Fruit fly (Drosophila melanogaster) whole organism, embryonic: Measurements from ENCODE around the gene Orct2.

ENCODE experiments used
- CG12104 ChIP-seq: fragments of 200-800 bp; sonication (Bioruptor generic); optimal IDR thresholded peaks from 3 replicates; lab custom pipeline; 2016; ENCODE audit warnings: missing biosample characterization, missing genetic modification characterization
- CG12155 ChIP-seq: fragments of 200-800 bp; sonication (Bioruptor generic); optimal IDR thresholded peaks from 3 replicates; lab custom pipeline; 2016; ENCODE audit warnings: missing biosample characterization, missing genetic modification characterization
- CG15479 ChIP-seq: fragments of 200-800 bp; sonication (Bioruptor generic); optimal IDR thresholded peaks from 3 replicates; lab custom pipeline; 2019; ENCODE audit warnings: missing biosample characterization, mild to moderate bottlenecking, missing genetic modification characterization, moderate library complexity
- CG17612 ChIP-seq: fragments of 200-800 bp; sonication (Bioruptor generic); IDR thresholded peaks from 2 replicates; pipeline ENCODE4 v1.3.6; 2022; ENCODE audit warnings: missing biosample characterization, missing genetic modification characterization
- CG17829 ChIP-seq: fragments of 200-800 bp; optimal IDR thresholded peaks from 2 replicates; lab custom pipeline; 2019; ENCODE audit warnings: missing biosample characterization, mild to moderate bottlenecking, missing genetic modification characterization, moderate library complexity
- CG3281 ChIP-seq: fragments of 200-800 bp; sonication (Bioruptor generic); optimal IDR thresholded peaks from 3 replicates; lab custom pipeline; 2017; ENCODE audit warnings: missing biosample characterization, mild to moderate bottlenecking, missing genetic modification characterization
- CG4360 ChIP-seq: fragments of 200-800 bp; sonication (Bioruptor generic); IDR thresholded peaks from 2 replicates; pipeline ENCODE4 v1.3.6; 2022; ENCODE audit warnings: missing biosample characterization, missing genetic modification characterization
- CG5180 ChIP-seq: fragments of 200-800 bp; sonication (Bioruptor generic); optimal IDR thresholded peaks from 3 replicates; lab custom pipeline; 2017; ENCODE audit warnings: missing biosample characterization, missing genetic modification characterization, mild to moderate bottlenecking, moderate library complexity, missing genetic modification reagents
- CG6254 ChIP-seq: fragments of 200-800 bp; sonication (Bioruptor generic); optimal IDR thresholded peaks from 3 replicates; lab custom pipeline; 2017; ENCODE audit warnings: mild to moderate bottlenecking, missing biosample characterization, missing genetic modification reagents, missing genetic modification characterization
- CG6765 ChIP-seq: fragments of 200-800 bp; sonication (Bioruptor generic); optimal IDR thresholded peaks from 3 replicates; lab custom pipeline; 2017; ENCODE audit warnings: missing biosample characterization, mild to moderate bottlenecking, missing genetic modification characterization
- CG7357 ChIP-seq: fragments of 200-800 bp; sonication (Bioruptor generic); IDR thresholded peaks from 3 replicates; pipeline ENCODE4 v1.3.6; 2022; ENCODE audit warnings: missing biosample characterization, missing genetic modification characterization
- CG7372 ChIP-seq: fragments of 200-800 bp; sonication (Bioruptor generic); IDR thresholded peaks from 2 replicates; pipeline ENCODE4 v1.3.6; 2022; ENCODE audit warnings: missing biosample characterization, missing genetic modification characterization
- CG7556 ChIP-seq: fragments of 200-800 bp; sonication (Bioruptor generic); optimal IDR thresholded peaks from 2 replicates; lab custom pipeline; 2017; ENCODE audit warnings: missing biosample characterization, mild to moderate bottlenecking, missing genetic modification characterization
- CG8290 ChIP-seq, 3 experiments: fragments of 200-800 bp; sonication (Bioruptor generic); optimal IDR thresholded peaks; 2 replicates each; lab custom pipeline; 2016 to 2019; ENCODE audit warnings: missing biosample characterization in 3 of 3, missing genetic modification characterization in 3 of 3, mild to moderate bottlenecking in 2 of 3, moderate library complexity in 1 of 3
- CG8478 ChIP-seq: fragments of >200 bp; optimal IDR thresholded peaks from 2 replicates; lab custom pipeline; 2018
- CG8944 ChIP-seq: fragments of 200-800 bp; sonication (Bioruptor generic); optimal IDR thresholded peaks from 3 replicates; lab custom pipeline; 2016; ENCODE audit warnings: missing biosample characterization, missing genetic modification characterization
- D19A ChIP-seq: fragments of 200-800 bp; optimal IDR thresholded peaks from 3 replicates; lab custom pipeline; 2019; ENCODE audit warnings: missing biosample characterization, mild to moderate bottlenecking, missing genetic modification characterization, moderate library complexity
- Ets97D ChIP-seq: fragments of 200-800 bp; sonication (Bioruptor generic); optimal IDR thresholded peaks from 3 replicates; lab custom pipeline; 2016; ENCODE audit warnings: missing biosample characterization, missing genetic modification characterization
- Fer1 ChIP-seq: fragments of 200-800 bp; sonication (Bioruptor generic); optimal IDR thresholded peaks from 2 replicates; lab custom pipeline; 2017; ENCODE audit warnings: missing biosample characterization, mild to moderate bottlenecking, missing genetic modification characterization
- GATAe ChIP-seq: fragments of 200-800 bp; sonication (Bioruptor generic); conservative IDR thresholded peaks from 2 replicates; pipeline ENCODE4 v1.3.6; 2022; ENCODE audit warnings: missing biosample characterization, missing genetic modification characterization
- HLH54F ChIP-seq: fragments of 200-800 bp; sonication (Bioruptor generic); optimal IDR thresholded peaks from 3 replicates; lab custom pipeline; 2016; ENCODE audit warnings: missing biosample characterization, missing genetic modification characterization
- Hr39 ChIP-seq: fragments of >200 bp; optimal IDR thresholded peaks from 2 replicates; lab custom pipeline; 2017
- Oaz ChIP-seq: fragments of 200-800 bp; sonication (Bioruptor generic); IDR thresholded peaks from 2 replicates; pipeline ENCODE4 v1.3.6; 2022; ENCODE audit warnings: missing biosample characterization, missing genetic modification characterization
- Oli ChIP-seq: fragments of 200-800 bp; sonication (Bioruptor generic); optimal IDR thresholded peaks from 2 replicates; lab custom pipeline; 2018; ENCODE audit warnings: missing biosample characterization, mild to moderate bottlenecking, missing genetic modification characterization, moderate library complexity
- PHDP ChIP-seq: fragments of 200-800 bp; sonication (Bioruptor generic); optimal IDR thresholded peaks from 3 replicates; lab custom pipeline; 2018; ENCODE audit warnings: missing biosample characterization, mild to moderate bottlenecking, missing genetic modification characterization, moderate library complexity
- Stat92E ChIP-seq, 3 experiments: fragments of >200 bp in 2 of 3; fragments of 200-800 bp in 1 of 3; sonication (Bioruptor generic) in 1 of 3; optimal IDR thresholded peaks; 2 replicates each; lab custom pipeline; 2017 to 2019; ENCODE audit warnings: missing biosample characterization in 3 of 3, missing genetic modification characterization in 3 of 3, mild to moderate bottlenecking in 1 of 3, moderate library complexity in 1 of 3
- abd-A ChIP-seq: fragments of 200-800 bp; sonication (Bioruptor generic); optimal IDR thresholded peaks from 3 replicates; lab custom pipeline; 2019; ENCODE audit warnings: missing biosample characterization, mild to moderate bottlenecking, missing genetic modification characterization, moderate library complexity
- ash1 ChIP-seq: fragments of 200-800 bp; sonication (Bioruptor generic); optimal IDR thresholded peaks from 2 replicates; lab custom pipeline; 2018; ENCODE audit warnings: missing biosample characterization, mild to moderate bottlenecking, missing genetic modification characterization
- cato ChIP-seq: fragments of 200-800 bp; sonication (Bioruptor generic); optimal IDR thresholded peaks from 2 replicates; lab custom pipeline; 2016; ENCODE audit warnings: missing biosample characterization, missing genetic modification characterization, borderline replicate concordance
- crol ChIP-seq: fragments of 200-800 bp; sonication (Bioruptor generic); IDR thresholded peaks from 2 replicates; pipeline ENCODE4 v1.3.6; 2022; ENCODE audit warnings: missing biosample characterization, missing genetic modification characterization
- cwo ChIP-seq: fragments of 200-800 bp; sonication (Bioruptor generic); optimal IDR thresholded peaks from 3 replicates; lab custom pipeline; 2017; ENCODE audit warnings: missing biosample characterization, missing genetic modification characterization, mild to moderate bottlenecking, moderate library complexity, missing genetic modification reagents
- dmrt99B ChIP-seq: fragments of 200-800 bp; sonication (Bioruptor generic); optimal IDR thresholded peaks from 2 replicates; lab custom pipeline; 2018; ENCODE audit warnings: missing biosample characterization, mild to moderate bottlenecking, missing genetic modification characterization, moderate library complexity
- emc ChIP-seq: fragments of 200-800 bp; sonication (Bioruptor generic); optimal IDR thresholded peaks from 2 replicates; lab custom pipeline; 2016; ENCODE audit warnings: missing biosample characterization, missing genetic modification characterization
- eyg ChIP-seq: fragments of 200-800 bp; sonication (Bioruptor generic); optimal IDR thresholded peaks from 3 replicates; lab custom pipeline; 2016; ENCODE audit warnings: missing biosample characterization, missing genetic modification characterization
- fd102C ChIP-seq: fragments of 200-800 bp; sonication (Bioruptor generic); optimal IDR thresholded peaks from 2 replicates; lab custom pipeline; 2018; ENCODE audit warnings: missing biosample characterization, mild to moderate bottlenecking, missing genetic modification characterization, moderate library complexity
- kni ChIP-seq: fragments of 200-800 bp; sonication (Bioruptor generic); optimal IDR thresholded peaks from 3 replicates; lab custom pipeline; 2017; ENCODE audit warnings: mild to moderate bottlenecking, missing biosample characterization, missing genetic modification reagents, missing genetic modification characterization
- lilli ChIP-seq: fragments of 200-800 bp; sonication (Bioruptor generic); optimal IDR thresholded peaks from 3 replicates; lab custom pipeline; 2016; ENCODE audit warnings: missing biosample characterization, missing genetic modification characterization
- luna ChIP-seq: fragments of 200-800 bp; sonication (Bioruptor generic); optimal IDR thresholded peaks from 2 replicates; lab custom pipeline; 2016; ENCODE audit warnings: missing biosample characterization, missing genetic modification characterization
- mirr ChIP-seq: fragments of 200-800 bp; sonication (Bioruptor generic); optimal IDR thresholded peaks from 3 replicates; lab custom pipeline; 2018; ENCODE audit warnings: missing biosample characterization, mild to moderate bottlenecking, missing genetic modification characterization
- nau ChIP-seq: fragments of 200-800 bp; sonication (Bioruptor generic); optimal IDR thresholded peaks from 3 replicates; lab custom pipeline; 2017; ENCODE audit warnings: missing biosample characterization, mild to moderate bottlenecking, missing genetic modification characterization, missing genetic modification reagents
- oc ChIP-seq: fragments of 200-800 bp; sonication (Bioruptor generic); optimal IDR thresholded peaks from 2 replicates; lab custom pipeline; 2018; ENCODE audit warnings: missing biosample characterization, mild to moderate bottlenecking, missing genetic modification characterization, moderate library complexity
- pfk ChIP-seq: fragments of 200-800 bp; sonication (Bioruptor generic); optimal IDR thresholded peaks from 2 replicates; lab custom pipeline; 2018; ENCODE audit warnings: missing biosample characterization, mild to moderate bottlenecking, missing genetic modification characterization, moderate library complexity
- pros ChIP-seq: fragments of 200-800 bp; sonication (Bioruptor generic); optimal IDR thresholded peaks from 3 replicates; lab custom pipeline; 2019; ENCODE audit warnings: missing biosample characterization, mild to moderate bottlenecking, missing genetic modification characterization, moderate library complexity
- repo ChIP-seq: fragments of 200-800 bp; sonication (Bioruptor generic); optimal IDR thresholded peaks from 2 replicates; lab custom pipeline; 2016; ENCODE audit warnings: missing biosample characterization, missing genetic modification characterization
- sens ChIP-seq: fragments of 200-800 bp; sonication (Bioruptor generic); peaks from one replicate; lab custom pipeline; 2016; ENCODE audit warnings: missing biosample characterization, missing genetic modification characterization
- sens-2 ChIP-seq: fragments of 200-800 bp; sonication (Bioruptor generic); IDR thresholded peaks from 2 replicates; pipeline ENCODE4 v1.3.6; 2022; ENCODE audit warnings: missing biosample characterization, missing genetic modification characterization
- slp2 ChIP-seq: fragments of 200-800 bp; sonication (Bioruptor generic); optimal IDR thresholded peaks from 2 replicates; lab custom pipeline; 2016; ENCODE audit warnings: missing biosample characterization, missing genetic modification characterization
- toy ChIP-seq: fragments of 200-800 bp; sonication (Bioruptor generic); IDR thresholded peaks from 2 replicates; pipeline ENCODE4 v1.3.6; 2022; ENCODE audit warnings: missing biosample characterization, missing genetic modification characterization
- vnd ChIP-seq: fragments of 200-800 bp; sonication (Bioruptor generic); IDR thresholded peaks from 3 replicates; pipeline ENCODE4 v1.3.6; 2022; ENCODE audit warnings: missing biosample characterization, missing genetic modification characterization; ENCODE audit not compliant: partially characterized antibody

Orct2 gene

dm6 chr3R:24282567-24283324, 9.9 kb downstream of the Orct2 start (continued):
- TF ChIP-seq CG8290 (GFP tag; optimal IDR thresholded peaks at IDR 0.05; lab: Kevin White, UChicago) (no peak), CG8290 (tag; optimal IDR thresholded peaks at IDR 0.05; lab: Kevin White, UChicago) (peak in 1 of 2 experiments; percentile 1), kni (GFP tag; lab: Kevin White, UChicago) (peak; percentile 38), CG6765 (GFP tag; lab: Kevin White, UChicago) (no peak), pfk (GFP tag; lab: Kevin White, UChicago) (no peak), CG8478 (no peak), sens-2 (GFP tag; lab: Robert Waterston, UW) (no peak), CG7357 (GFP tag; lab: Robert Waterston, UW) (no peak), CG17829 (tag; lab: Kevin White, UChicago) (no peak), CG7372 (GFP tag; lab: Robert Waterston, UW) (no peak), ash1 (GFP tag; lab: Kevin White, UChicago) (no peak), fd102C (no peak), D19A (tag; lab: Kevin White, UChicago) (peak; percentile 34), vnd (GFP tag; lab: Robert Waterston, UW) (no peak), CG4360 (GFP tag; lab: Robert Waterston, UW) (no peak), CG15479 (GFP tag; lab: Kevin White, UChicago) (no peak), luna (no peak), cato (no peak), CG17612 (no peak), GATAe (GFP tag; lab: Robert Waterston, UW) (no peak), slp2 (GFP tag; lab: Kevin White, UChicago) (no peak), abd-A (tag; lab: Kevin White, UChicago) (peak; percentile 60), repo (GFP tag; lab: Kevin White, UChicago) (no peak), emc (GFP tag; lab: Kevin White, UChicago) (no peak), pros (GFP tag; lab: Kevin White, UChicago) (peak; percentile 3), sens (GFP tag; lab: Kevin White, UChicago) (peak; percentile 10), nau (GFP tag; lab: Kevin White, UChicago) (no peak), CG12104 (GFP tag; lab: Kevin White, UChicago) (no peak)
- TF ChIP-seq, all 482 proteins: peak for 20

dm6 chr3R:24283582-24284085, 10.8 kb downstream of the Orct2 start, which contains the start of gene CG6356:
CG6356 (plus strand) TSS chr3R:24283955.
- peak; percentile 5 for TF ChIP-seq mirr (GFP tag; lab: Kevin White, UChicago)
- no peak for TF ChIP-seq eyg (GFP tag; lab: Kevin White, UChicago)
- TF ChIP-seq Fer1 = no peak
- peak; percentile 46 for TF ChIP-seq cwo (GFP tag; lab: Kevin White, UChicago)
- no peak for TF ChIP-seq Oaz
- no peak for TF ChIP-seq Stat92E (GFP tag; optimal IDR thresholded peaks at IDR 0.05; lab: Kevin White, UChicago)
- TF ChIP-seq CG12155 (GFP tag; lab: Kevin White, UChicago) = no peak
- TF ChIP-seq crol (GFP tag; lab: Robert Waterston, UW) = peak; percentile 99
- TF ChIP-seq CG8944 (GFP tag; lab: Kevin White, UChicago) = no peak
- TF ChIP-seq lilli (GFP tag; lab: Kevin White, UChicago) = no peak
- peak; percentile 66 for TF ChIP-seq Hr39 (lab: Kevin White, UChicago)
- TF ChIP-seq CG5180 (GFP tag; lab: Kevin White, UChicago) = peak; percentile 29
- TF ChIP-seq CG3281 = no peak
- no peak for TF ChIP-seq Ets97D (GFP tag; lab: Kevin White, UChicago)
- no peak for TF ChIP-seq CG8478
- no peak for TF ChIP-seq CG7556
- no peak for TF ChIP-seq HLH54F (GFP tag; lab: Kevin White, UChicago)
- no peak for TF ChIP-seq toy (GFP tag; lab: Robert Waterston, UW)
- TF ChIP-seq CG6254 (GFP tag; lab: Kevin White, UChicago) = peak; percentile 12
- no peak for TF ChIP-seq repo (GFP tag; lab: Kevin White, UChicago)
- TF ChIP-seq dmrt99B = no peak
- no peak for TF ChIP-seq PHDP
- TF ChIP-seq Oli = no peak
- no peak for TF ChIP-seq oc
